Fruit fly (Drosophila melanogaster): Measurements from ENCODE around the gene noc.

Gene noc

DNA sequence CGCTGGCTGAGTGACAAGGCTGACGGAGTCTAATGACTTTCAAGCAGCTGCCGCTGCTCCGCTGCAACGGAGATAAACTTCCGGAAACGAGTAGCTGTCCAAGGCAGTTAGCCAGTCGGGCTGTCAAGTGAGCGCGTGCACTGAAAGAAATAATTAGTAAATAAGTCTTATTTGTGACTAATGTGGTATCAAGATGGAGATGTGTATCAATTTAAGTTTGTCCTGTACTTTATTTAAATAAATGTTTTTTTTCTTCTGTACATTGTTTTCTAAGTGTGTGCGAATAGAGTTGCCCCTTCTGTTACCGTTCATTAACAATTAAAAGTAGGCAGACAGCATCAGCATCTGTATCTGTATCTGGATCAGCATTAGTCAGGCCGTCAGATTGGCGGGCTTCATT is 39.4 kb upstream of the noc start (continued):
- no peak for TF ChIP-seq D19B (GFP tag; optimal IDR thresholded peaks at IDR 0.05)
- TF ChIP-seq CG2889 (GFP tag; IDR thresholded peaks at IDR 0.05): no peak
- no peak for TF ChIP-seq Mad (GFP tag; optimal IDR thresholded peaks at IDR 0.05)
- no peak for TF ChIP-seq CG1602 (GFP tag; optimal IDR thresholded peaks at IDR 0.05)
- TF ChIP-seq zf30C (GFP tag; optimal IDR thresholded peaks at IDR 0.05): peak; percentile 19
- TF ChIP-seq CG15479 (GFP tag; optimal IDR thresholded peaks at IDR 0.05): no peak
- no peak for TF ChIP-seq CG7839 (tag; optimal IDR thresholded peaks at IDR 0.05)
- no peak for TF ChIP-seq CG6654 (GFP tag; optimal IDR thresholded peaks at IDR 0.05)
- no peak for TF ChIP-seq CG11504 (tag; optimal IDR thresholded peaks at IDR 0.05)
- no peak for TF ChIP-seq CG7963 (GFP tag; IDR thresholded peaks at IDR 0.05; ENCODE audit: partially characterized antibody)
- TF ChIP-seq br (optimal IDR thresholded peaks at IDR 0.05): no peak
- peak; percentile 1 for TF ChIP-seq CG17359 (tag; optimal IDR thresholded peaks at IDR 0.05)
- no peak for TF ChIP-seq pfk (GFP tag; optimal IDR thresholded peaks at IDR 0.05)
- TF ChIP-seq bigmax (GFP tag; optimal IDR thresholded peaks at IDR 0.05): no peak
- no peak for TF ChIP-seq CG17385 (GFP tag; optimal IDR thresholded peaks at IDR 0.05)
- no peak for TF ChIP-seq CG18011 (GFP tag; optimal IDR thresholded peaks at IDR 0.05)
- no peak for TF ChIP-seq CG9876 (GFP tag; optimal IDR thresholded peaks at IDR 0.05)
- TF ChIP-seq esg (GFP tag; conservative IDR thresholded peaks at IDR 0.05): no peak
- no peak for TF ChIP-seq CG2120 (GFP tag; optimal IDR thresholded peaks at IDR 0.05)
- no peak for TF ChIP-seq CTCF (GFP tag; optimal IDR thresholded peaks at IDR 0.05)
- no peak for TF ChIP-seq Doc2 (GFP tag; IDR thresholded peaks at IDR 0.05)
- TF ChIP-seq MBD-R2 (GFP tag; IDR thresholded peaks at IDR 0.05): no peak
- TF ChIP-seq CG1233 (GFP tag; optimal IDR thresholded peaks at IDR 0.05): no peak
- no peak for TF ChIP-seq Stat92E (GFP tag; optimal IDR thresholded peaks at IDR 0.05)
- peak; percentile 27 for TF ChIP-seq gem (tag; optimal IDR thresholded peaks at IDR 0.05)
- no peak for TF ChIP-seq ems (GFP tag; optimal IDR thresholded peaks at IDR 0.05)
- TF ChIP-seq al (GFP tag; IDR thresholded peaks at IDR 0.05): no peak
- no peak for TF ChIP-seq ranshi (GFP tag; IDR thresholded peaks at IDR 0.05)
- TF ChIP-seq CG13894 (tag; optimal IDR thresholded peaks at IDR 0.05): no peak
- TF ChIP-seq slp2 (GFP tag; optimal IDR thresholded peaks at IDR 0.05): no peak
- no peak for TF ChIP-seq lbe (GFP tag; optimal IDR thresholded peaks at IDR 0.05)
- TF ChIP-seq dysf (GFP tag; IDR thresholded peaks at IDR 0.05): no peak
- TF ChIP-seq CG17186 (GFP tag; optimal IDR thresholded peaks at IDR 0.05): no peak
- TF ChIP-seq CG13624 (GFP tag; optimal IDR thresholded peaks at IDR 0.05): no peak
- no peak for TF ChIP-seq CG12659 (GFP tag; optimal IDR thresholded peaks at IDR 0.05)
- no peak for TF ChIP-seq CG12104 (GFP tag; optimal IDR thresholded peaks at IDR 0.05)
- no peak for TF ChIP-seq ERR (GFP tag; optimal IDR thresholded peaks at IDR 0.05)
- TF ChIP-seq ci (GFP tag; IDR thresholded peaks at IDR 0.05): peak; percentile 67; the same call in 1 of the 3 replicates
- no peak for TF ChIP-seq Tbp (GFP tag; optimal IDR thresholded peaks at IDR 0.05)
- no peak for TF ChIP-seq CG4820 (GFP tag; optimal IDR thresholded peaks at IDR 0.05)
- no peak for TF ChIP-seq crp (GFP tag; optimal IDR thresholded peaks at IDR 0.05)
- no peak for TF ChIP-seq D (optimal IDR thresholded peaks at IDR 0.05)
- TF ChIP-seq D (GFP tag; optimal IDR thresholded peaks at IDR 0.05): peak; percentile 33
- no peak for TF ChIP-seq grn (GFP tag; optimal IDR thresholded peaks at IDR 0.05)
- no peak for TF ChIP-seq lov (optimal IDR thresholded peaks at IDR 0.05)
- no peak for TF ChIP-seq lov (GFP tag; IDR thresholded peaks at IDR 0.05)
- TF ChIP-seq CG12391 (tag; optimal IDR thresholded peaks at IDR 0.05): peak; percentile 7
- TF ChIP-seq Six4 (GFP tag; optimal IDR thresholded peaks at IDR 0.05): no peak
- no peak for TF ChIP-seq TFAM (GFP tag; optimal IDR thresholded peaks at IDR 0.05)
- TF ChIP-seq Optix (GFP tag; IDR thresholded peaks at IDR 0.05): no peak
- no peak for TF ChIP-seq CG18476 (GFP tag; optimal IDR thresholded peaks at IDR 0.05)
- TF ChIP-seq zen (tag; optimal IDR thresholded peaks at IDR 0.05): peak; percentile 17
- TF ChIP-seq unc-4 (GFP tag; IDR thresholded peaks at IDR 0.05; ENCODE audit: partially characterized antibody): no peak

Data from whole organism, embryonic.